Worm (Caenorhabditis elegans) whole organism, L4 larva: Measurements from ENCODE around the gene F23H12.7.

Experiments
- D1046.2 ChIP-seq: fragments of 200-800 bp; sonication (Bioruptor generic); IDR thresholded peaks from 2 replicates; pipeline ENCODE4 v1.3.6; 2022; ENCODE audit warnings: missing genetic modification characterization, missing compliant biosample characterization
- F26F4.8 ChIP-seq: fragments of 200-800 bp; sonication (Bioruptor generic); conservative IDR thresholded peaks from 2 replicates; pipeline ENCODE4 v1.3.6; 2022; ENCODE audit warnings: missing genetic modification characterization, missing compliant biosample characterization
- F44E2.7 ChIP-seq: fragments of 200-800 bp; sonication (Bioruptor generic); IDR thresholded peaks from 2 replicates; pipeline ENCODE4 v2.1.2; 2022; ENCODE audit warnings: missing genetic modification characterization, missing compliant biosample characterization
- F49E8.2 ChIP-seq: sonication (generic microtip); optimal IDR thresholded peaks from 2 replicates; lab custom pipeline; 2016; ENCODE audit warnings: missing compliant biosample characterization, mild to moderate bottlenecking, missing genetic modification characterization, borderline replicate concordance
- T20F7.1 ChIP-seq: fragments of 200-800 bp; sonication (Bioruptor generic); optimal IDR thresholded peaks from 2 replicates; lab custom pipeline; 2018; ENCODE audit warnings: mild to moderate bottlenecking, missing genetic modification characterization, missing compliant biosample characterization
- T26A8.4 ChIP-seq: fragments of 200-800 bp; sonication (Bioruptor generic); IDR thresholded peaks from 2 replicates; pipeline ENCODE4 v1.3.6; 2022; ENCODE audit warnings: missing genetic modification characterization, missing compliant biosample characterization
- Y105C5A.15 ChIP-seq: fragments of 200-800 bp; sonication (Bioruptor generic); IDR thresholded peaks from 2 replicates; pipeline ENCODE4 v1.3.6; 2022; ENCODE audit warnings: missing genetic modification characterization, missing compliant biosample characterization
- ZK337.2 ChIP-seq: fragments of 200-800 bp; sonication (Bioruptor generic); IDR thresholded peaks from 2 replicates; pipeline ENCODE4 v1.3.6; 2022; ENCODE audit warnings: missing genetic modification reagents, missing genetic modification characterization, missing compliant biosample characterization
- aha-1 ChIP-seq: fragments of 150-350 bp; peaks from one replicate; lab custom pipeline; 2014; ENCODE audit warnings: missing biosample characterization, missing genetic modification characterization
- aly-2 ChIP-seq: sonication (generic microtip); optimal IDR thresholded peaks from 2 replicates; lab custom pipeline; 2018; ENCODE audit warnings: missing biosample characterization, missing genetic modification characterization
- ama-1 ChIP-seq: fragments of 150-350 bp; optimal IDR thresholded peaks from 2 replicates; lab custom pipeline; 2014; ENCODE audit warnings: inconsistent platforms, mixed read lengths
- attf-4 ChIP-seq: sonication (generic microtip); optimal IDR thresholded peaks from 3 replicates; lab custom pipeline; 2017; ENCODE audit warnings: missing biosample characterization, missing genetic modification characterization
- ceh-28 ChIP-seq: fragments of 150-350 bp; optimal IDR thresholded peaks from 2 replicates; lab custom pipeline; 2014; ENCODE audit warnings: missing biosample characterization, missing genetic modification reagents, missing genetic modification characterization
- ceh-32 ChIP-seq: sonication (generic microtip); optimal IDR thresholded peaks from 2 replicates; lab custom pipeline; 2016; ENCODE audit warnings: mild to moderate bottlenecking, missing genetic modification characterization, missing compliant biosample characterization; ENCODE audit not compliant: poor library complexity
- ceh-62 ChIP-seq: sonication (generic microtip); optimal IDR thresholded peaks from 2 replicates; lab custom pipeline; 2017; ENCODE audit warnings: missing biosample characterization, missing genetic modification characterization
- ceh-82 ChIP-seq: sonication (generic microtip); optimal IDR thresholded peaks from 2 replicates; lab custom pipeline; 2017; ENCODE audit warnings: missing biosample characterization, missing genetic modification characterization
- ctbp-1 ChIP-seq: fragments of 200-800 bp; sonication (Bioruptor generic); IDR thresholded peaks from 2 replicates; pipeline ENCODE4 v1.3.6; 2022; ENCODE audit warnings: missing genetic modification reagents, missing genetic modification characterization, missing compliant biosample characterization
- daf-12 ChIP-seq: fragments of 150-350 bp; optimal IDR thresholded peaks from 2 replicates; lab custom pipeline; 2014; ENCODE audit warnings: missing biosample characterization, missing genetic modification reagents, missing genetic modification characterization
- daf-16 ChIP-seq, 3 experiments: sonication (generic microtip); optimal IDR thresholded peaks; 2 replicates each; lab custom pipeline; 2016 to 2017; ENCODE audit warnings: missing genetic modification characterization in 3 of 3, missing genetic modification reagents in 3 of 3, mild to moderate bottlenecking in 2 of 3, missing compliant biosample characterization in 2 of 3, missing biosample characterization in 1 of 3, moderate library complexity in 1 of 3
- daf-19 ChIP-seq: fragments of 200-800 bp; sonication (Bioruptor generic); conservative IDR thresholded peaks from 2 replicates; pipeline ENCODE4 v1.3.6; 2022; ENCODE audit warnings: missing genetic modification characterization, missing compliant biosample characterization
- dve-1 ChIP-seq: sonication (generic microtip); optimal IDR thresholded peaks from 2 replicates; lab custom pipeline; 2017; ENCODE audit warnings: antibody characterized with exemption, mild to moderate bottlenecking, missing genetic modification characterization, missing compliant biosample characterization; ENCODE audit not compliant: insufficient read depth
- hlh-11 ChIP-seq: fragments of 200-800 bp; sonication (Bioruptor generic); optimal IDR thresholded peaks from 2 replicates; lab custom pipeline; 2018; ENCODE audit warnings: mild to moderate bottlenecking, missing genetic modification characterization, missing compliant biosample characterization
- hlh-30 ChIP-seq: sonication (generic microtip); optimal IDR thresholded peaks from 2 replicates; lab custom pipeline; 2017; ENCODE audit warnings: antibody characterized with exemption, mild to moderate bottlenecking, missing genetic modification characterization, missing compliant biosample characterization; ENCODE audit not compliant: insufficient read depth
- hmg-1.1 ChIP-seq: fragments of 200-800 bp; sonication (Bioruptor generic); IDR thresholded peaks from 2 replicates; pipeline ENCODE4 v1.3.6; 2022; ENCODE audit warnings: missing genetic modification reagents, missing genetic modification characterization, missing compliant biosample characterization
- jun-1 ChIP-seq: fragments of 150-350 bp; optimal IDR thresholded peaks from 2 replicates; lab custom pipeline; 2014; ENCODE audit warnings: missing biosample characterization, missing genetic modification reagents, missing genetic modification characterization
- lim-7 ChIP-seq: fragments of 200-800 bp; sonication (Bioruptor generic); IDR thresholded peaks from 2 replicates; pipeline ENCODE4 v1.3.6; 2022; ENCODE audit warnings: missing genetic modification characterization, missing compliant biosample characterization
- lin-1 ChIP-seq: fragments of 200-800 bp; sonication (Bioruptor generic); IDR thresholded peaks from 2 replicates; pipeline ENCODE4 v1.3.6; 2022; ENCODE audit warnings: missing genetic modification reagents, missing genetic modification characterization, missing compliant biosample characterization
- lir-3 ChIP-seq: sonication (generic microtip); optimal IDR thresholded peaks from 2 replicates; lab custom pipeline; 2016; ENCODE audit warnings: mild to moderate bottlenecking, missing genetic modification characterization, missing compliant biosample characterization
- lsy-2 ChIP-seq, 2 experiments: fragments of 150-350 bp in 1 of 2; sonication (generic microtip) in 1 of 2; optimal IDR thresholded peaks; 2 replicates each; lab custom pipeline; 2014 to 2017; ENCODE audit warnings: missing biosample characterization in 2 of 2, missing genetic modification characterization in 2 of 2
- mep-1 ChIP-seq: fragments of 150-350 bp; sonication (generic microtip); optimal IDR thresholded peaks from 3 replicates; lab custom pipeline; 2014; ENCODE audit warnings: missing biosample characterization, missing genetic modification characterization
- mxl-3 ChIP-seq: fragments of 200-800 bp; sonication (Bioruptor generic); optimal IDR thresholded peaks from 2 replicates; lab custom pipeline; 2018; ENCODE audit warnings: mild to moderate bottlenecking, missing genetic modification characterization, missing compliant biosample characterization
- nhr-10 ChIP-seq: fragments of 150-350 bp; optimal IDR thresholded peaks from 2 replicates; lab custom pipeline; 2014; ENCODE audit warnings: missing biosample characterization, missing genetic modification characterization
- nhr-102 ChIP-seq: sonication (generic microtip); optimal IDR thresholded peaks from 2 replicates; lab custom pipeline; 2016; ENCODE audit warnings: mild to moderate bottlenecking, missing genetic modification characterization, moderate library complexity, missing compliant biosample characterization
- nhr-28 ChIP-seq: fragments of 150-350 bp; optimal IDR thresholded peaks from 2 replicates; lab custom pipeline; 2014; ENCODE audit warnings: missing biosample characterization, missing genetic modification characterization
- nhr-41 ChIP-seq: fragments of 200-800 bp; sonication (Bioruptor generic); IDR thresholded peaks from 2 replicates; pipeline ENCODE4 v1.3.6; 2022; ENCODE audit warnings: missing genetic modification reagents, missing genetic modification characterization, missing compliant biosample characterization
- nhr-42 ChIP-seq: fragments of 200-800 bp; sonication (Bioruptor generic); IDR thresholded peaks from 2 replicates; pipeline ENCODE4 v1.3.6; 2022; ENCODE audit warnings: missing genetic modification characterization, missing compliant biosample characterization
- nhr-48 ChIP-seq: sonication (generic microtip); optimal IDR thresholded peaks from 2 replicates; lab custom pipeline; 2016; ENCODE audit warnings: mild to moderate bottlenecking, missing genetic modification characterization, missing compliant biosample characterization
- nhr-6 ChIP-seq: fragments of 150-350 bp; optimal IDR thresholded peaks from 2 replicates; lab custom pipeline; 2014; ENCODE audit warnings: missing biosample characterization, missing genetic modification characterization
- rbr-2 ChIP-seq: sonication (generic microtip); optimal IDR thresholded peaks from 2 replicates; lab custom pipeline; 2016; ENCODE audit warnings: missing genotype, missing genetic modification characterization, missing compliant biosample characterization
- skn-1 ChIP-seq: fragments of 150-350 bp; optimal IDR thresholded peaks from 2 replicates; lab custom pipeline; 2014; ENCODE audit warnings: missing biosample characterization, missing genetic modification characterization
- snpc-1.2 ChIP-seq: fragments of 200-800 bp; sonication (Bioruptor generic); IDR thresholded peaks from 2 replicates; pipeline ENCODE4 v1.3.6; 2022; ENCODE audit warnings: missing genetic modification reagents, missing genetic modification characterization, missing compliant biosample characterization
- snpc-4 ChIP-seq: fragments of 150-350 bp; optimal IDR thresholded peaks from 2 replicates; lab custom pipeline; 2014; ENCODE audit warnings: missing biosample characterization, missing genetic modification characterization
- spr-3 ChIP-seq: fragments of 200-800 bp; sonication (Bioruptor generic); optimal IDR thresholded peaks from 2 replicates; lab custom pipeline; 2018; ENCODE audit warnings: mild to moderate bottlenecking, missing genetic modification characterization, missing compliant biosample characterization
- tag-97 ChIP-seq: fragments of 200-800 bp; sonication (Bioruptor generic); IDR thresholded peaks from 2 replicates; pipeline ENCODE4 v1.3.6; 2022; ENCODE audit warnings: missing genetic modification characterization, missing compliant biosample characterization
- tra-1 ChIP-seq: fragments of 200-800 bp; sonication (Bioruptor generic); IDR thresholded peaks from 2 replicates; pipeline ENCODE4 v1.3.6; 2022; ENCODE audit warnings: missing genetic modification reagents, missing genetic modification characterization, missing compliant biosample characterization
- vab-7 ChIP-seq: fragments of 200-800 bp; sonication (Bioruptor generic); IDR thresholded peaks from 2 replicates; pipeline ENCODE4 v1.3.6; 2022; ENCODE audit warnings: missing genetic modification reagents, missing genetic modification characterization, missing compliant biosample characterization
- zfp-3 ChIP-seq: fragments of 200-800 bp; sonication (Bioruptor generic); conservative IDR thresholded peaks from 2 replicates; pipeline ENCODE4 v1.3.6; 2022; ENCODE audit warnings: missing genetic modification reagents, missing genetic modification characterization, missing compliant biosample characterization
- zip-11 ChIP-seq: fragments of 200-800 bp; sonication (Bioruptor generic); IDR thresholded peaks from 2 replicates; pipeline ENCODE4 v1.3.6; 2022; ENCODE audit warnings: missing genetic modification characterization, missing compliant biosample characterization
- ztf-7 ChIP-seq: fragments of 150-350 bp; optimal IDR thresholded peaks from 2 replicates; lab custom pipeline; 2014; ENCODE audit warnings: missing biosample characterization, missing genetic modification characterization

Gene F23H12.7

ce11 chrV:12408996-12409395, 37.5 kb downstream of the F23H12.7 start:
- TF ChIP-seq lsy-2 (tag; optimal IDR thresholded peaks at IDR 0.05; lab: Kevin White, UChicago), result peak in 1 of 2 experiments; percentile 33
- no peak for TF ChIP-seq T26A8.4
- no peak for TF ChIP-seq nhr-48 (tag; lab: Kevin White, UChicago)
- TF ChIP-seq ceh-82 (tag; lab: Kevin White, UChicago), result no peak
- peak; percentile 33 for TF ChIP-seq hlh-11 (tag; lab: Kevin White, UChicago)
- TF ChIP-seq hlh-30, result no peak
- no peak for TF ChIP-seq vab-7 (GFP tag; lab: Robert Waterston, UW)
- no peak for TF ChIP-seq snpc-1.2 (GFP tag; lab: Robert Waterston, UW)
- no peak for TF ChIP-seq ztf-7 (tag; lab: Kevin White, UChicago)
- TF ChIP-seq nhr-10 (tag; lab: Kevin White, UChicago), result no peak
- TF ChIP-seq zip-11 (GFP tag; lab: Robert Waterston, UW), result no peak
- no peak for TF ChIP-seq lim-7
- no peak for TF ChIP-seq lin-1
- TF ChIP-seq attf-4 (tag; lab: Kevin White, UChicago), result no peak
- peak; percentile 91 for TF ChIP-seq nhr-28 (tag; lab: Kevin White, UChicago)
- TF ChIP-seq ceh-28 (tag; lab: Kevin White, UChicago), result no peak
- no peak for TF ChIP-seq zfp-3 (GFP tag; lab: Robert Waterston, UW)
- TF ChIP-seq F26F4.8, result no peak
- TF ChIP-seq nhr-6 (tag; lab: Kevin White, UChicago), result peak; percentile 26
- TF ChIP-seq tag-97 (GFP tag; lab: Robert Waterston, UW), result no peak
- no peak for TF ChIP-seq lir-3
- peak; percentile 29 for TF ChIP-seq T20F7.1
- no peak for TF ChIP-seq F44E2.7 (GFP tag; lab: Robert Waterston, UW)
- TF ChIP-seq mxl-3 (GFP tag; lab: Kevin White, UChicago), result no peak
- TF ChIP-seq daf-12 (tag; lab: Kevin White, UChicago), result no peak
- TF ChIP-seq nhr-42 (GFP tag; lab: Robert Waterston, UW), result no peak
- TF ChIP-seq ceh-62 (tag; lab: Kevin White, UChicago), result no peak
- TF ChIP-seq daf-19 (GFP tag; lab: Robert Waterston, UW), result no peak
- no peak for TF ChIP-seq ctbp-1 (GFP tag; lab: Robert Waterston, UW)
- TF ChIP-seq snpc-4 (tag; lab: Kevin White, UChicago), result no peak
- TF ChIP-seq rbr-2 (tag; lab: Kevin White, UChicago), result no peak
- TF ChIP-seq jun-1 (tag; lab: Kevin White, UChicago), result no peak
- peak in 1 of 2 experiments; percentile 21 for TF ChIP-seq daf-16 (GFP tag; optimal IDR thresholded peaks at IDR 0.05; lab: Kevin White, UChicago)
- TF ChIP-seq daf-16 (tag; optimal IDR thresholded peaks at IDR 0.05; lab: Kevin White, UChicago), result peak; percentile 11
- TF ChIP-seq ama-1 (lab: Kevin White, UChicago), result no peak
- TF ChIP-seq nhr-41 (GFP tag; lab: Robert Waterston, UW), result no peak
- peak; percentile 51 for TF ChIP-seq mep-1 (tag; lab: Kevin White, UChicago)
- TF ChIP-seq hmg-1.1 (GFP tag; lab: Robert Waterston, UW), result no peak
- no peak for TF ChIP-seq spr-3 (GFP tag; lab: Kevin White, UChicago)
- TF ChIP-seq F49E8.2 (tag; lab: Kevin White, UChicago), result no peak
- TF ChIP-seq dve-1, result peak; percentile 14
- no peak for TF ChIP-seq Y105C5A.15 (GFP tag; lab: Robert Waterston, UW)

DNA sequence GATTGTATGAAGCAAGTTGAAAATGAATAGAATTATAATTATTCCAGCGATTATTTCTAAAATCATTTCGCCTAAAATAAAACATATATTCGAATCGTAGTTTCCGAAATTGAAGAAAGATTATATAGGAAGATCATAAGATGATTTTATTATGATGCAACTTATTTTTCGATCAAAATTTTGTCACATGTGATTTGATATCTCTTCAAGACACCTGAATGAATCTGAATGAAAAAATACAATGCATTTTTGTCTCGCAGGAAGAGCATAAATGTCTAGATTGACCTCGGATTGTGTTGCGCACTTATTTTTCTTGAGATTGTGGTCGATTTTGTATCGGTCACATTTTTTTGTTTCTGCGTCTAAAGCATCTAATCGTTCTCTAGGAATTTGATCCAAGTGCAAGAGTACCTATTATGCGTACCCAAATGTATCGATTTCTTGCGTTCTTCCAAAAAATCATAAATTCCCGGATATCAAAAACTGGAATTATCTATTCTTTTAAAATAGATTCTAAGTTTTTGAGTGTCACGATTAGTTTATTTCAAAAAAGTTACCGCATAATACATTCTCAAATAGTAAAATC, 39.0 kb downstream of the F23H12.7 start, which contains the start of gene hrg-2:
Gene hrg-2, minus strand, starts transcription at position 98 of the 586 bp plus-strand sequence.
- no peak for TF ChIP-seq ceh-32 (tag; lab: Kevin White, UChicago)
- peak; percentile 14 for TF ChIP-seq nhr-28 (tag; lab: Kevin White, UChicago)
- no peak for TF ChIP-seq skn-1 (tag; lab: Kevin White, UChicago)
- TF ChIP-seq tra-1 (GFP tag; lab: Robert Waterston, UW), result no peak
- no peak for TF ChIP-seq D1046.2 (GFP tag; lab: Robert Waterston, UW)
- peak; percentile 64 for TF ChIP-seq nhr-48 (tag; lab: Kevin White, UChicago)
- peak; percentile 31 for TF ChIP-seq aha-1 (tag; lab: Kevin White, UChicago)
- peak; percentile 93 for TF ChIP-seq ztf-7 (tag; lab: Kevin White, UChicago)
- TF ChIP-seq mep-1 (tag; lab: Kevin White, UChicago), result peak; percentile 2
- no peak for TF ChIP-seq aly-2 (tag; lab: Kevin White, UChicago)
- peak; percentile 11 for TF ChIP-seq dve-1
- TF ChIP-seq ZK337.2 (GFP tag; lab: Robert Waterston, UW), result no peak
- TF ChIP-seq nhr-41 (GFP tag; lab: Robert Waterston, UW), result no peak
- no peak for TF ChIP-seq nhr-102 (tag; lab: Kevin White, UChicago)
- peak; percentile 40 for TF ChIP-seq hlh-30
- TF ChIP-seq, all 104 proteins: peak for 7
